Fruit fly (Drosophila melanogaster) whole organism, embryonic: ENCODE data around the gene sky.

Source experiments
- ATbp ChIP-seq: fragments of 200-800 bp; sonication (Bioruptor generic); optimal IDR thresholded peaks from 2 replicates; lab custom pipeline; 2017; ENCODE audit warnings: missing biosample characterization, mild to moderate bottlenecking, missing genetic modification characterization, missing genetic modification reagents
- Bgb ChIP-seq: fragments of 200-800 bp; sonication (Bioruptor generic); IDR thresholded peaks from 2 replicates; pipeline ENCODE4 v1.3.6; 2022; ENCODE audit warnings: missing biosample characterization, missing genetic modification characterization; ENCODE audit not compliant: partially characterized antibody
- CG10321 ChIP-seq: fragments of 200-800 bp; sonication (Bioruptor generic); IDR thresholded peaks from 2 replicates; pipeline ENCODE4 v1.3.6; 2022; ENCODE audit warnings: missing biosample characterization, missing genetic modification characterization
- CG10565 ChIP-seq: fragments of 200-800 bp; sonication (Bioruptor generic); optimal IDR thresholded peaks from 3 replicates; lab custom pipeline; 2016; ENCODE audit warnings: missing biosample characterization, mild to moderate bottlenecking, missing genetic modification characterization
- CG11247 ChIP-seq: fragments of 200-800 bp; sonication (Bioruptor generic); IDR thresholded peaks from 2 replicates; pipeline ENCODE4 v1.3.6; 2022; ENCODE audit warnings: missing biosample characterization, missing genetic modification characterization
- CG11504 ChIP-seq: fragments of 200-800 bp; sonication (Bioruptor generic); optimal IDR thresholded peaks from 3 replicates; lab custom pipeline; 2019; ENCODE audit warnings: missing biosample characterization, mild to moderate bottlenecking, missing genetic modification characterization, moderate library complexity
- CG12155 ChIP-seq: fragments of 200-800 bp; sonication (Bioruptor generic); optimal IDR thresholded peaks from 3 replicates; lab custom pipeline; 2016; ENCODE audit warnings: missing biosample characterization, missing genetic modification characterization
- CG14710 ChIP-seq: fragments of 200-800 bp; sonication (Bioruptor generic); optimal IDR thresholded peaks from 3 replicates; lab custom pipeline; 2019; ENCODE audit warnings: missing biosample characterization, mild to moderate bottlenecking, missing genetic modification characterization, moderate library complexity
- CG14860 ChIP-seq: fragments of 200-800 bp; sonication (Bioruptor generic); IDR thresholded peaks from 3 replicates; pipeline ENCODE4 v1.3.6; 2022; ENCODE audit warnings: missing biosample characterization, missing genetic modification characterization; ENCODE audit not compliant: partially characterized antibody
- CG17568 ChIP-seq: fragments of 200-800 bp; sonication (Bioruptor generic); optimal IDR thresholded peaks from 2 replicates; lab custom pipeline; 2018; ENCODE audit warnings: missing biosample characterization, mild to moderate bottlenecking, missing genetic modification characterization, moderate library complexity
- CG18262 ChIP-seq: fragments of 200-800 bp; optimal IDR thresholded peaks from 3 replicates; lab custom pipeline; 2019; ENCODE audit warnings: missing biosample characterization, mild to moderate bottlenecking, missing genetic modification characterization, moderate library complexity
- CG2712 ChIP-seq: fragments of 200-800 bp; optimal IDR thresholded peaks from 3 replicates; lab custom pipeline; 2019; ENCODE audit warnings: missing biosample characterization, mild to moderate bottlenecking, missing genetic modification characterization, moderate library complexity
- CG33213 ChIP-seq: fragments of 200-800 bp; sonication (Bioruptor generic); optimal IDR thresholded peaks from 3 replicates; lab custom pipeline; 2016; ENCODE audit warnings: missing biosample characterization, missing genetic modification characterization
- CG4404 ChIP-seq: fragments of 200-800 bp; sonication (Bioruptor generic); IDR thresholded peaks from 2 replicates; pipeline ENCODE4 v1.3.6; 2022; ENCODE audit warnings: missing biosample characterization, missing genetic modification characterization
- CG6272 ChIP-seq: fragments of 200-800 bp; sonication (Bioruptor generic); IDR thresholded peaks from 2 replicates; pipeline ENCODE4 v1.3.6; 2022; ENCODE audit warnings: missing biosample characterization, missing genetic modification characterization
- CG6654 ChIP-seq: fragments of 200-800 bp; sonication (Bioruptor generic); optimal IDR thresholded peaks from 2 replicates; lab custom pipeline; 2017; ENCODE audit warnings: missing biosample characterization, mild to moderate bottlenecking, missing genetic modification characterization
- CG6791 ChIP-seq: fragments of 200-800 bp; sonication (Bioruptor generic); IDR thresholded peaks from 3 replicates; pipeline ENCODE4 v1.3.6; 2022; ENCODE audit warnings: missing biosample characterization, missing genetic modification characterization; ENCODE audit not compliant: partially characterized antibody
- CG8089 ChIP-seq: fragments of 200-800 bp; sonication (Bioruptor generic); optimal IDR thresholded peaks from 3 replicates; lab custom pipeline; 2016; ENCODE audit warnings: missing biosample characterization, missing genetic modification characterization
- CG8281 ChIP-seq: fragments of 200-800 bp; sonication (Bioruptor generic); optimal IDR thresholded peaks from 2 replicates; lab custom pipeline; 2018; ENCODE audit warnings: missing biosample characterization, mild to moderate bottlenecking, missing genetic modification characterization, moderate library complexity
- CG8388 ChIP-seq: fragments of 200-800 bp; sonication (Bioruptor generic); optimal IDR thresholded peaks from 2 replicates; lab custom pipeline; 2019; ENCODE audit warnings: missing biosample characterization, mild to moderate bottlenecking, missing genetic modification characterization, moderate library complexity
- CG8478 ChIP-seq: fragments of >200 bp; optimal IDR thresholded peaks from 2 replicates; lab custom pipeline; 2018
- CrebB ChIP-seq: fragments of 200-800 bp; sonication (Bioruptor generic); optimal IDR thresholded peaks from 3 replicates; lab custom pipeline; 2018; ENCODE audit warnings: missing biosample characterization, mild to moderate bottlenecking, missing genetic modification characterization
- Dp ChIP-seq: fragments of 200-800 bp; sonication (Bioruptor generic); optimal IDR thresholded peaks from 2 replicates; lab custom pipeline; 2018; ENCODE audit warnings: missing biosample characterization, mild to moderate bottlenecking, missing genetic modification characterization, moderate library complexity
- Hand ChIP-seq: fragments of 200-800 bp; sonication (Bioruptor generic); optimal IDR thresholded peaks from 2 replicates; lab custom pipeline; 2017; ENCODE audit warnings: mild to moderate bottlenecking, missing biosample characterization, missing genetic modification reagents, missing genetic modification characterization
- Lim3 ChIP-seq: fragments of 200-800 bp; sonication (Bioruptor generic); IDR thresholded peaks from 2 replicates; pipeline ENCODE4 v1.3.6; 2022; ENCODE audit warnings: missing biosample characterization, missing genetic modification characterization
- NK7.1 ChIP-seq: fragments of 200-800 bp; sonication (Bioruptor generic); optimal IDR thresholded peaks from 3 replicates; lab custom pipeline; 2016; ENCODE audit warnings: missing biosample characterization, missing genetic modification characterization
- Xbp1 ChIP-seq: fragments of 200-800 bp; sonication (Bioruptor generic); optimal IDR thresholded peaks from 3 replicates; lab custom pipeline; 2016; ENCODE audit warnings: missing biosample characterization, mild to moderate bottlenecking, missing genetic modification characterization
- ap ChIP-seq: fragments of 200-800 bp; sonication (Bioruptor generic); IDR thresholded peaks from 2 replicates; pipeline ENCODE4 v1.3.6; 2022; ENCODE audit warnings: missing biosample characterization, missing genetic modification characterization
- bbx ChIP-seq: fragments of 200-800 bp; sonication (Bioruptor generic); IDR thresholded peaks from 2 replicates; pipeline ENCODE4 v1.3.6; 2022; ENCODE audit warnings: missing biosample characterization, missing genetic modification characterization; ENCODE audit not compliant: partially characterized antibody
- bcd ChIP-seq: fragments of 200-800 bp; sonication (Bioruptor generic); optimal IDR thresholded peaks from 2 replicates; lab custom pipeline; 2017; ENCODE audit warnings: missing biosample characterization, mild to moderate bottlenecking, missing genetic modification characterization
- cato ChIP-seq: fragments of 200-800 bp; sonication (Bioruptor generic); optimal IDR thresholded peaks from 2 replicates; lab custom pipeline; 2016; ENCODE audit warnings: missing biosample characterization, missing genetic modification characterization, borderline replicate concordance
- ci ChIP-seq: fragments of 200-800 bp; sonication (Bioruptor generic); IDR thresholded peaks from 3 replicates; pipeline ENCODE4 v1.3.6; 2022; ENCODE audit warnings: missing biosample characterization, missing genetic modification characterization
- dmrt11E ChIP-seq: fragments of 200-800 bp; sonication (Bioruptor generic); optimal IDR thresholded peaks from 3 replicates; lab custom pipeline; 2018; ENCODE audit warnings: missing biosample characterization, mild to moderate bottlenecking, missing genetic modification characterization, moderate library complexity
- dpn ChIP-seq, 2 experiments: fragments of 200-800 bp; sonication (Bioruptor generic); optimal IDR thresholded peaks; 3 replicates each; lab custom pipeline; 2016; ENCODE audit warnings: missing biosample characterization in 2 of 2, missing genetic modification characterization in 2 of 2
- emc ChIP-seq: fragments of 200-800 bp; sonication (Bioruptor generic); optimal IDR thresholded peaks from 2 replicates; lab custom pipeline; 2016; ENCODE audit warnings: missing biosample characterization, missing genetic modification characterization
- esg ChIP-seq: fragments of 200-800 bp; sonication (Bioruptor generic); conservative IDR thresholded peaks from 2 replicates; pipeline ENCODE4 v1.3.6; 2022; ENCODE audit warnings: missing biosample characterization, missing genetic modification characterization
- fd96Cb ChIP-seq: fragments of 200-800 bp; sonication (Bioruptor generic); optimal IDR thresholded peaks from 2 replicates; lab custom pipeline; 2018; ENCODE audit warnings: missing biosample characterization, mild to moderate bottlenecking, missing genetic modification characterization, moderate library complexity
- grau ChIP-seq: fragments of 200-800 bp; optimal IDR thresholded peaks from 3 replicates; lab custom pipeline; 2019; ENCODE audit warnings: missing biosample characterization, mild to moderate bottlenecking, missing genetic modification characterization, moderate library complexity
- kay ChIP-seq: fragments of 200-800 bp; sonication (Bioruptor generic); optimal IDR thresholded peaks from 2 replicates; lab custom pipeline; 2016; ENCODE audit warnings: missing biosample characterization, missing genetic modification characterization
- nmo ChIP-seq: fragments of 200-800 bp; sonication (Bioruptor generic); optimal IDR thresholded peaks from 2 replicates; lab custom pipeline; 2018; ENCODE audit warnings: missing biosample characterization, mild to moderate bottlenecking, missing genetic modification characterization, moderate library complexity
- pros ChIP-seq: fragments of 200-800 bp; sonication (Bioruptor generic); optimal IDR thresholded peaks from 3 replicates; lab custom pipeline; 2019; ENCODE audit warnings: missing biosample characterization, mild to moderate bottlenecking, missing genetic modification characterization, moderate library complexity
- ro ChIP-seq: fragments of 200-800 bp; sonication (Bioruptor generic); IDR thresholded peaks from 2 replicates; pipeline ENCODE4 v1.3.6; 2022; ENCODE audit warnings: missing biosample characterization, missing genetic modification characterization
- sd ChIP-seq: fragments of 200-800 bp; sonication (Bioruptor generic); optimal IDR thresholded peaks from 3 replicates; lab custom pipeline; 2018; ENCODE audit warnings: missing biosample characterization, mild to moderate bottlenecking, missing genetic modification characterization, moderate library complexity
- sim ChIP-seq: fragments of 200-800 bp; sonication (Bioruptor generic); IDR thresholded peaks from 2 replicates; pipeline ENCODE4 v1.3.6; 2022; ENCODE audit warnings: missing biosample characterization, missing genetic modification characterization
- sisA ChIP-seq: fragments of 200-800 bp; sonication (Bioruptor generic); IDR thresholded peaks from 2 replicates; pipeline ENCODE4 v1.3.6; 2022; ENCODE audit warnings: missing biosample characterization, missing genetic modification characterization
- ssp ChIP-seq: fragments of 200-800 bp; sonication (Bioruptor generic); IDR thresholded peaks from 2 replicates; pipeline ENCODE4 v1.3.6; 2022; ENCODE audit warnings: missing biosample characterization, missing genetic modification characterization
- stwl ChIP-seq: fragments of 200-800 bp; sonication (Bioruptor generic); optimal IDR thresholded peaks from 3 replicates; lab custom pipeline; 2018; ENCODE audit warnings: missing biosample characterization, mild to moderate bottlenecking, missing genetic modification characterization, moderate library complexity
- sug ChIP-seq: fragments of 200-800 bp; optimal IDR thresholded peaks from 2 replicates; lab custom pipeline; 2019; ENCODE audit warnings: missing biosample characterization, mild to moderate bottlenecking, missing genetic modification characterization, moderate library complexity
- vfl ChIP-seq: fragments of 200-800 bp; sonication (Bioruptor generic); optimal IDR thresholded peaks from 2 replicates; lab custom pipeline; 2016; ENCODE audit warnings: missing biosample characterization, missing genetic modification characterization

The sky gene

DNA sequence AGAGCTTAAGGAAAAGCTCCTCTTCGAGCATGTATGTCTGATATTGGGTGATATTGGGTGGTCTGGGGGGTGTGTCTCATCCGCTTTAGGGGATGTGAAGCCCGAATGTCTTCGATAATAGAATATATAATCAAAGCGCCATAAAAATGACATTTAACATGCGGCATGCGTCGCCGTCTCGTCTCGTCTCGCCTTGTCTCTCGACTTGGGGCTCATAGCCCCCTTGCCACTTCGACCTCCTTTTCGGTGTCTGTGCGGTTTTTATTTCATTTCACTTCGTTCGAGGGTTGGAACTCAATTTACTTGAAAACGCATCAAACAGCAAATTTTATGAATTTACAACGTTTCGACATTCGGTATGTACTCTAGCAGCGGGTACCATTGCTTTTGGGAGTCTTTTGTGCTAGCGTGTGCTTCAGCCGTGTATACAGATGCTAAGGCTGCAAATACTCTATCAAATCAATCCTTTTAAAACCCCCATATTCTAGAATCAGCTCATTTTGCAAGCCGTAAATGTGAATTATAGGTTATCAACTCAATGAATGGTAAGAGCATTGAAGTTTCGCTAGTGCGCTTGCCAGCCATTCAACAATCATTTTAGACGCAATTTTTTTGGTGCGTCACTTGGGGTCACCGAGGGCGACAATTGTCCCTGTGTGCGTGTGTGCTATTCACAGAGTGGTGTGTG lies 31.8 kb upstream of the sky start (continued):
- no peak for TF ChIP-seq sim (GFP tag; lab: Robert Waterston, UW)
- no peak for TF ChIP-seq Hand (GFP tag; lab: Kevin White, UChicago)
- no peak for TF ChIP-seq CG11247 (GFP tag; lab: Robert Waterston, UW)
- no peak; the same call in 1 of the 2 replicates for TF ChIP-seq Lim3
- no peak for TF ChIP-seq bbx (GFP tag; lab: Robert Waterston, UW)
- no peak for TF ChIP-seq Dp
- no peak for TF ChIP-seq CG8478 (lab: Kevin White, UChicago)
- TF ChIP-seq CG10565 (GFP tag; lab: Kevin White, UChicago), result no peak
- TF ChIP-seq CG33213 (GFP tag; lab: Kevin White, UChicago), result peak; percentile 34
- TF ChIP-seq ro (GFP tag; lab: Robert Waterston, UW), result no peak
- no peak for TF ChIP-seq kay
- no peak for TF ChIP-seq CG18262 (tag; lab: Kevin White, UChicago)
- no peak for TF ChIP-seq vfl
- no peak; the same call in 1 of the 2 replicates for TF ChIP-seq CG6272 (GFP tag; lab: Robert Waterston, UW)
- no peak for TF ChIP-seq CrebB (tag; lab: Kevin White, UChicago)
- TF ChIP-seq CG6791 (GFP tag; lab: Robert Waterston, UW), result no peak
- no peak for TF ChIP-seq sd (tag; lab: Kevin White, UChicago)
- TF ChIP-seq Xbp1 (GFP tag; lab: Kevin White, UChicago), result peak; percentile 69
- no peak for TF ChIP-seq emc (GFP tag; lab: Kevin White, UChicago)

DNA sequence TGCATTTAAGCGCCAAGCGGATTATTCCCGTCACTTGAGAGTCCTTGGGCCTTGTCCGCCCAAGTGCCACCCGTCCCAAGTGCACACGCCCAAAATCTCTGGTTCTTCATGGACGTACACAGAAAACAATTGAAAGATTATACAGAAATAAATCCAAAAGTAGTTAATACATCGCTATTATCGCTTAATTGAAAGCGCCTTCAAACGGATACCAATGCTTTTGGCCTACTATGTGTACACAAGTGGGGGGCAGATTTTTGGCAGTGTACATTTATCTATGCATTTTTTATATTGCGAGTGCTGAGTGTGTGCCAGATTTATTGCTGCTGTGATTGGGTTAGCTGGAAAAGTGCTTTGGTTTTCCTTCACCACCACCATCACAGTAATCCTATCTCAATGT lies 29.9 kb upstream of the sky start:
- TF ChIP-seq CG14860 (GFP tag; lab: Robert Waterston, UW), result no peak
- TF ChIP-seq ATbp (GFP tag; lab: Kevin White, UChicago), result no peak
- TF ChIP-seq fd96Cb (tag; lab: Kevin White, UChicago), result peak; percentile 39
- TF ChIP-seq ci (GFP tag; lab: Robert Waterston, UW), result peak; percentile 67
- peak; percentile 39; the same call in 1 of the 2 replicates for TF ChIP-seq sisA (GFP tag; lab: Robert Waterston, UW)
- TF ChIP-seq CG8281 (tag; lab: Kevin White, UChicago), result no peak
- TF ChIP-seq nmo, result peak; percentile 12
- peak; percentile 2 for TF ChIP-seq CG8089 (GFP tag; lab: Kevin White, UChicago)
- TF ChIP-seq CG14710 (tag; lab: Kevin White, UChicago), result peak; percentile 4
- no peak for TF ChIP-seq NK7.1
- peak; percentile 13 to 14 for TF ChIP-seq dpn (GFP tag; optimal IDR thresholded peaks at IDR 0.05; lab: Kevin White, UChicago)
- TF ChIP-seq esg (GFP tag; lab: Robert Waterston, UW), result no peak
- peak; percentile 26 for TF ChIP-seq CG11504 (tag; lab: Kevin White, UChicago)
- no peak for TF ChIP-seq pros (GFP tag; lab: Kevin White, UChicago)
- peak; percentile 34 for TF ChIP-seq CG2712
- TF ChIP-seq ssp (GFP tag; lab: Robert Waterston, UW), result 0 out of 2 replicates have a peak, but pooled peaks have one; percentile 8
- TF ChIP-seq sug, result no peak
- TF ChIP-seq CG17568 (GFP tag; lab: Kevin White, UChicago), result no peak
- TF ChIP-seq CG12155 (GFP tag; lab: Kevin White, UChicago), result no peak
- TF ChIP-seq CG8388 (GFP tag; lab: Kevin White, UChicago), result peak; percentile 35
- peak; percentile 23 for TF ChIP-seq CG6654 (GFP tag; lab: Kevin White, UChicago)
- no peak for TF ChIP-seq kay
- no peak for TF ChIP-seq Bgb
- peak; percentile 32; the same call in 1 of the 2 replicates for TF ChIP-seq CG4404
- peak; percentile 22 for TF ChIP-seq bcd (GFP tag; lab: Kevin White, UChicago)
- TF ChIP-seq CG10321 (GFP tag; lab: Robert Waterston, UW), result no peak
- TF ChIP-seq dmrt11E, result peak; percentile 12
- TF ChIP-seq grau (tag; lab: Kevin White, UChicago), result no peak
- no peak for TF ChIP-seq stwl
- TF ChIP-seq cato (GFP tag; lab: Kevin White, UChicago), result peak; percentile 3
- TF ChIP-seq ap (GFP tag; lab: Robert Waterston, UW), result 0 out of 2 replicates have a peak, but pooled peaks have one; percentile 11
